Fruit fly (Drosophila melanogaster) whole organism, pupa: ENCODE results near the gene CG18131.

Experiments
- CG10348 ChIP-seq: fragments of 200-800 bp; sonication (Bioruptor generic); IDR thresholded peaks from 2 replicates; pipeline ENCODE4 v1.3.6; 2022; ENCODE audit warnings: missing biosample characterization, missing genetic modification characterization
- CG12605 ChIP-seq: fragments of 200-800 bp; sonication (Bioruptor generic); IDR thresholded peaks from 2 replicates; pipeline ENCODE4 v1.3.6; 2022; ENCODE audit warnings: missing biosample characterization, missing genetic modification characterization
- CG13204 ChIP-seq: fragments of 200-800 bp; sonication (Bioruptor generic); optimal IDR thresholded peaks from 2 replicates; lab custom pipeline; 2018; ENCODE audit warnings: missing biosample characterization, mild to moderate bottlenecking, missing genetic modification characterization, moderate library complexity
- CG14655 ChIP-seq: fragments of 200-800 bp; sonication (Bioruptor generic); optimal IDR thresholded peaks from 3 replicates; lab custom pipeline; 2017; ENCODE audit warnings: mild to moderate bottlenecking, missing biosample characterization, missing genetic modification reagents, missing genetic modification characterization
- CG15710 ChIP-seq: fragments of 200-800 bp; sonication (Bioruptor generic); optimal IDR thresholded peaks from 2 replicates; lab custom pipeline; 2018; ENCODE audit warnings: missing biosample characterization, mild to moderate bottlenecking, missing genetic modification characterization, moderate library complexity
- CG17806 ChIP-seq: fragments of 200-800 bp; sonication (Bioruptor generic); optimal IDR thresholded peaks from 2 replicates; lab custom pipeline; 2018; ENCODE audit warnings: missing biosample characterization, mild to moderate bottlenecking, missing genetic modification characterization, moderate library complexity
- CG34367 ChIP-seq: fragments of 200-800 bp; sonication (Bioruptor generic); optimal IDR thresholded peaks from 2 replicates; lab custom pipeline; 2018; ENCODE audit warnings: missing biosample characterization, mild to moderate bottlenecking, missing genetic modification characterization
- CG4496 ChIP-seq: fragments of 200-800 bp; sonication (Bioruptor generic); IDR thresholded peaks from 3 replicates; pipeline ENCODE4 v1.3.6; 2022; ENCODE audit warnings: missing biosample characterization, missing genetic modification characterization
- CG8301 ChIP-seq: fragments of 200-800 bp; sonication (Bioruptor generic); optimal IDR thresholded peaks from 2 replicates; lab custom pipeline; 2018; ENCODE audit warnings: missing biosample characterization, mild to moderate bottlenecking, missing genetic modification characterization
- EcR ChIP-seq: fragments of 200-800 bp; sonication (Bioruptor generic); optimal IDR thresholded peaks from 3 replicates; lab custom pipeline; 2019; ENCODE audit warnings: missing biosample characterization, missing genetic modification characterization, mild to moderate bottlenecking, moderate library complexity, missing genetic modification reagents
- Ets98B ChIP-seq: fragments of 200-800 bp; sonication (Bioruptor generic); IDR thresholded peaks from 2 replicates; pipeline ENCODE4 v1.3.6; 2022; ENCODE audit warnings: missing biosample characterization, missing genetic modification characterization
- Pif1A ChIP-seq: fragments of 200-800 bp; sonication (Bioruptor generic); optimal IDR thresholded peaks from 3 replicates; lab custom pipeline; 2016; ENCODE audit warnings: missing biosample characterization, missing genetic modification characterization
- Pif1B ChIP-seq: fragments of 200-800 bp; sonication (Bioruptor generic); optimal IDR thresholded peaks from 3 replicates; lab custom pipeline; 2016; ENCODE audit warnings: missing biosample characterization, missing genetic modification characterization
- gl ChIP-seq: fragments of 200-800 bp; sonication (Bioruptor generic); optimal IDR thresholded peaks from 2 replicates; lab custom pipeline; 2018; ENCODE audit warnings: missing biosample characterization, mild to moderate bottlenecking, missing genetic modification characterization

DNA sequence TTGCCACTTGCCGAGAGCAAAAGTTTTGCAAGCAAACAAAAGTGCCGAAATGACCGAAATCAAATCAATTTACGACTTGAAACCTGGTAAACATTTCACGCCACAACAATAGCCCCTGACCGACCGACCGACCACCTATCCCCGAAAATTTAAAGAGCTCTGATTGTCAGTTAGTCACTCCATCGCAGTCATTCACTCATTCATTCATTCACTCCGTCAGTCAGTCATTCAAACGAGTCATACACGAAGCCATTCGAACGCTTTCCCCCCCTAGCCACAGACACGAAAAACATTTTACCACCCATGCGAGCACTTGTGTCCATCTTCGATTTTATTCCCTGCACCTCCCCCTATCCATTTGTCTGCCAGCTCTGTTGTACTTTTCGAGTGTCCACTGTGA lies 47.5 kb upstream of the CG18131 start:
- no peak for TF ChIP-seq Ets98B (GFP tag; lab: Robert Waterston, UW)
- TF ChIP-seq EcR (GFP tag; lab: Kevin White, UChicago) = no peak
- TF ChIP-seq CG14655 = no peak
- no peak for TF ChIP-seq gl
- TF ChIP-seq CG13204 = no peak
- no peak for TF ChIP-seq Pif1B (GFP tag; lab: Kevin White, UChicago)
- TF ChIP-seq CG10348 (GFP tag; lab: Robert Waterston, UW) = no peak
- no peak for TF ChIP-seq CG34367 (tag; lab: Kevin White, UChicago)
- TF ChIP-seq Pif1A (GFP tag; lab: Kevin White, UChicago) = no peak
- TF ChIP-seq CG4496 = no peak
- no peak for TF ChIP-seq CG15710 (tag; lab: Kevin White, UChicago)
- TF ChIP-seq CG17806 = no peak
- TF ChIP-seq CG8301 (tag; lab: Kevin White, UChicago) = no peak
- TF ChIP-seq CG12605 (GFP tag; lab: Robert Waterston, UW) = no peak
